Fruit fly (Drosophila melanogaster): ENCODE measurements around the gene Pcyt2.
A peak's percentile ranks its signal among the peaks of the same experiment; 100 is the strongest.

Pcyt2 gene

dm6 chr3L:1568225-1569161 lies 15.2 kb downstream of the Pcyt2 start, which contains the start of gene CG7879:
TSS of gene CG7879 (minus strand) at chr3L:1568608.
- TF ChIP-seq CG6689 (GFP tag; IDR thresholded peaks at IDR 0.05), result 0 out of 2 replicates have a peak, but pooled peaks have one; percentile 23
- peak; percentile 47 for TF ChIP-seq Fer1 (GFP tag; optimal IDR thresholded peaks at IDR 0.05)
- peak in 1 of 2 experiments; percentile 21 for TF ChIP-seq Hr51 (GFP tag; optimal IDR thresholded peaks at IDR 0.05)
- no peak for TF ChIP-seq Dll (GFP tag; IDR thresholded peaks at IDR 0.05; ENCODE audit: partially characterized antibody)
- TF ChIP-seq so (GFP tag; IDR thresholded peaks at IDR 0.05), result no peak
- peak; percentile 2 for TF ChIP-seq CG8944 (GFP tag; optimal IDR thresholded peaks at IDR 0.05)
- peak; percentile 46; the same call in 1 of the 2 replicates for TF ChIP-seq unc-4 (GFP tag; IDR thresholded peaks at IDR 0.05; ENCODE audit: partially characterized antibody)
- 0 out of 2 replicates have a peak, but pooled peaks have one; percentile 13 for TF ChIP-seq H2.0 (GFP tag; IDR thresholded peaks at IDR 0.05)
- TF ChIP-seq CG8388 (GFP tag; optimal IDR thresholded peaks at IDR 0.05), result no peak
- peak; percentile 91 for TF ChIP-seq YL-1 (GFP tag; optimal IDR thresholded peaks at IDR 0.05)
- TF ChIP-seq CG7357 (GFP tag; IDR thresholded peaks at IDR 0.05), result peak; percentile 96
- TF ChIP-seq klu (GFP tag; IDR thresholded peaks at IDR 0.05), result peak; percentile 92
- no peak for TF ChIP-seq ab (GFP tag; optimal IDR thresholded peaks at IDR 0.05)
- peak; percentile 72 for TF ChIP-seq Med (GFP tag)
- peak; percentile 68 for TF ChIP-seq CG30403 (GFP tag; optimal IDR thresholded peaks at IDR 0.05)
- no peak for TF ChIP-seq zf30C (GFP tag; optimal IDR thresholded peaks at IDR 0.05)
- peak; percentile 42 for TF ChIP-seq Oli (tag; optimal IDR thresholded peaks at IDR 0.05)
- TF ChIP-seq Ada2b (GFP tag; IDR thresholded peaks at IDR 0.05), result no peak
- TF ChIP-seq Sox102F (GFP tag; optimal IDR thresholded peaks at IDR 0.05), result no peak
- TF ChIP-seq BtbVII (GFP tag; optimal IDR thresholded peaks at IDR 0.05), result peak; percentile 62
- no peak for TF ChIP-seq Hsf (GFP tag; optimal IDR thresholded peaks at IDR 0.05)
- TF ChIP-seq sug (tag; optimal IDR thresholded peaks at IDR 0.05), result peak; percentile 7
- no peak for TF ChIP-seq CG18011 (GFP tag; optimal IDR thresholded peaks at IDR 0.05)
- no peak for TF ChIP-seq Kr (GFP tag; optimal IDR thresholded peaks at IDR 0.05)
- TF ChIP-seq sd (tag; optimal IDR thresholded peaks at IDR 0.05), result peak; percentile 34
- peak; percentile 42 for TF ChIP-seq CG34376 (GFP tag; optimal IDR thresholded peaks at IDR 0.05)
- peak; percentile 10 for TF ChIP-seq CG2712 (tag; optimal IDR thresholded peaks at IDR 0.05)
- TF ChIP-seq Sry-δ (GFP tag; optimal IDR thresholded peaks at IDR 0.05), result no peak
- TF ChIP-seq chinmo (GFP tag; IDR thresholded peaks at IDR 0.05; ENCODE audit: partially characterized antibody), result 0 out of 4 replicates have a peak, but pooled peaks have one; percentile 35
- peak; percentile 62 for TF ChIP-seq chm (GFP tag; IDR thresholded peaks at IDR 0.05)
- no peak for TF ChIP-seq Sox100B (GFP tag; optimal IDR thresholded peaks at IDR 0.05)
- TF ChIP-seq Antp (GFP tag; optimal IDR thresholded peaks at IDR 0.05), result no peak
- peak; percentile 36 for TF ChIP-seq CG4424 (GFP tag; optimal IDR thresholded peaks at IDR 0.05)
- TF ChIP-seq Jarid2 (GFP tag; optimal IDR thresholded peaks at IDR 0.05), result peak; percentile 31
- peak; percentile 87 for TF ChIP-seq CG17385 (GFP tag; optimal IDR thresholded peaks at IDR 0.05)
- TF ChIP-seq CG8924 (tag; optimal IDR thresholded peaks at IDR 0.05), result peak; percentile 47
- no peak for TF ChIP-seq Lpt (GFP tag; optimal IDR thresholded peaks at IDR 0.05)
- TF ChIP-seq fd96Cb (tag; optimal IDR thresholded peaks at IDR 0.05), result peak; percentile 14
- TF ChIP-seq bsh (GFP tag; optimal IDR thresholded peaks at IDR 0.05), result no peak
- TF ChIP-seq gt (GFP tag; IDR thresholded peaks at IDR 0.05), result no peak
- peak; percentile 75 for TF ChIP-seq nmo (GFP tag; optimal IDR thresholded peaks at IDR 0.05)
- TF ChIP-seq CG6654 (GFP tag; optimal IDR thresholded peaks at IDR 0.05), result no peak
- TF ChIP-seq otp (GFP tag; IDR thresholded peaks at IDR 0.05), result 0 out of 3 replicates have a peak, but pooled peaks have one; percentile 16
- no peak for TF ChIP-seq hkb (optimal IDR thresholded peaks at IDR 0.05)
- 0 out of 2 replicates have a peak, but pooled peaks have one; percentile 24 for TF ChIP-seq hkb (GFP tag; IDR thresholded peaks at IDR 0.05)
- TF ChIP-seq CG6254 (GFP tag; optimal IDR thresholded peaks at IDR 0.05), result peak; percentile 99
- TF ChIP-seq pita (GFP tag; optimal IDR thresholded peaks at IDR 0.05), result no peak
- no peak for TF ChIP-seq CG2129 (GFP tag; IDR thresholded peaks at IDR 0.05; ENCODE audit: partially characterized antibody)

Measured in whole organism, embryonic.